Worm (Caenorhabditis elegans) whole organism, L4 larva: Measurements from ENCODE around the gene Y39A1A.3.
A peak's percentile ranks its signal among the peaks of the same experiment; 100 is the strongest.

ENCODE experiments used
- D1046.2 ChIP-seq: fragments of 200-800 bp; sonication (Bioruptor generic); IDR thresholded peaks from 2 replicates; pipeline ENCODE4 v1.3.6; 2022; ENCODE audit warnings: missing genetic modification characterization, missing compliant biosample characterization
- F44E2.7 ChIP-seq: fragments of 200-800 bp; sonication (Bioruptor generic); IDR thresholded peaks from 2 replicates; pipeline ENCODE4 v2.1.2; 2022; ENCODE audit warnings: missing genetic modification characterization, missing compliant biosample characterization
- F49E8.2 ChIP-seq: sonication (generic microtip); optimal IDR thresholded peaks from 2 replicates; lab custom pipeline; 2016; ENCODE audit warnings: missing compliant biosample characterization, mild to moderate bottlenecking, missing genetic modification characterization, borderline replicate concordance
- R02D3.7 ChIP-seq: fragments of 150-350 bp; sonication (generic microtip); optimal IDR thresholded peaks from 3 replicates; lab custom pipeline; 2014; ENCODE audit warnings: missing biosample characterization, missing genetic modification characterization
- T20F7.1 ChIP-seq: fragments of 200-800 bp; sonication (Bioruptor generic); optimal IDR thresholded peaks from 2 replicates; lab custom pipeline; 2018; ENCODE audit warnings: mild to moderate bottlenecking, missing genetic modification characterization, missing compliant biosample characterization
- Y105C5A.15 ChIP-seq: fragments of 200-800 bp; sonication (Bioruptor generic); IDR thresholded peaks from 2 replicates; pipeline ENCODE4 v1.3.6; 2022; ENCODE audit warnings: missing genetic modification characterization, missing compliant biosample characterization
- Y5F2A.4 ChIP-seq: fragments of 200-800 bp; sonication (Bioruptor generic); optimal IDR thresholded peaks from 2 replicates; lab custom pipeline; 2018; ENCODE audit warnings: mild to moderate bottlenecking, missing genetic modification characterization, missing compliant biosample characterization
- ZK546.5 ChIP-seq, 2 experiments: sonication (generic microtip); optimal IDR thresholded peaks; 2 replicates each; lab custom pipeline; 2017; ENCODE audit warnings: missing biosample characterization in 2 of 2, missing genetic modification characterization in 2 of 2
- aly-2 ChIP-seq: sonication (generic microtip); optimal IDR thresholded peaks from 2 replicates; lab custom pipeline; 2018; ENCODE audit warnings: missing biosample characterization, missing genetic modification characterization
- ama-1 ChIP-seq: fragments of 150-350 bp; optimal IDR thresholded peaks from 2 replicates; lab custom pipeline; 2014; ENCODE audit warnings: inconsistent platforms, mixed read lengths
- arid-1 ChIP-seq: fragments of 200-800 bp; sonication (Bioruptor generic); conservative IDR thresholded peaks from 2 replicates; pipeline ENCODE4 v1.3.6; 2022; ENCODE audit warnings: missing genetic modification reagents, missing genetic modification characterization, missing compliant biosample characterization
- ceh-20 ChIP-seq: fragments of 200-800 bp; sonication (Bioruptor generic); IDR thresholded peaks from 2 replicates; pipeline ENCODE4 v1.3.6; 2022; ENCODE audit warnings: missing genetic modification reagents, missing genetic modification characterization, missing compliant biosample characterization
- ceh-28 ChIP-seq: fragments of 150-350 bp; optimal IDR thresholded peaks from 2 replicates; lab custom pipeline; 2014; ENCODE audit warnings: missing biosample characterization, missing genetic modification reagents, missing genetic modification characterization
- ceh-32 ChIP-seq: sonication (generic microtip); optimal IDR thresholded peaks from 2 replicates; lab custom pipeline; 2016; ENCODE audit warnings: mild to moderate bottlenecking, missing genetic modification characterization, missing compliant biosample characterization; ENCODE audit not compliant: poor library complexity
- daf-12 ChIP-seq: fragments of 150-350 bp; optimal IDR thresholded peaks from 2 replicates; lab custom pipeline; 2014; ENCODE audit warnings: missing biosample characterization, missing genetic modification reagents, missing genetic modification characterization
- daf-8 ChIP-seq: fragments of 200-800 bp; sonication (Bioruptor generic); IDR thresholded peaks from 2 replicates; pipeline ENCODE4 v1.3.6; 2022; ENCODE audit warnings: missing genetic modification characterization, missing compliant biosample characterization
- dmd-6 ChIP-seq: fragments of 200-800 bp; sonication (Bioruptor generic); IDR thresholded peaks from 2 replicates; pipeline ENCODE4 v1.3.6; 2022; ENCODE audit warnings: missing genetic modification reagents, missing genetic modification characterization, missing compliant biosample characterization
- dmd-8 ChIP-seq: fragments of 200-800 bp; sonication (Bioruptor generic); IDR thresholded peaks from 2 replicates; pipeline ENCODE4 v1.3.6; 2022; ENCODE audit warnings: missing genetic modification characterization, missing compliant biosample characterization
- duxl-1 ChIP-seq: sonication (generic microtip); optimal IDR thresholded peaks from 2 replicates; lab custom pipeline; 2016; ENCODE audit warnings: mild to moderate bottlenecking, missing genetic modification characterization, moderate library complexity, missing compliant biosample characterization; ENCODE audit not compliant: poor library complexity
- fos-1 ChIP-seq: fragments of 150-350 bp; optimal IDR thresholded peaks from 2 replicates; lab custom pipeline; 2014; ENCODE audit warnings: missing biosample characterization, missing genetic modification characterization
- gei-8 ChIP-seq: fragments of 200-800 bp; sonication (Bioruptor generic); optimal IDR thresholded peaks from 2 replicates; lab custom pipeline; 2018; ENCODE audit warnings: mild to moderate bottlenecking, missing genetic modification characterization, missing compliant biosample characterization
- hlh-30 ChIP-seq: sonication (generic microtip); optimal IDR thresholded peaks from 2 replicates; lab custom pipeline; 2017; ENCODE audit warnings: antibody characterized with exemption, mild to moderate bottlenecking, missing genetic modification characterization, missing compliant biosample characterization; ENCODE audit not compliant: insufficient read depth
- jun-1 ChIP-seq: fragments of 150-350 bp; optimal IDR thresholded peaks from 2 replicates; lab custom pipeline; 2014; ENCODE audit warnings: missing biosample characterization, missing genetic modification reagents, missing genetic modification characterization
- lin-1 ChIP-seq: fragments of 200-800 bp; sonication (Bioruptor generic); IDR thresholded peaks from 2 replicates; pipeline ENCODE4 v1.3.6; 2022; ENCODE audit warnings: missing genetic modification reagents, missing genetic modification characterization, missing compliant biosample characterization
- lin-13 ChIP-seq: fragments of 150-350 bp; optimal IDR thresholded peaks from 2 replicates; lab custom pipeline; 2014; ENCODE audit warnings: missing biosample characterization, missing genetic modification reagents, missing genetic modification characterization
- lin-15B ChIP-seq: fragments of 150-350 bp; sonication (generic microtip); optimal IDR thresholded peaks from 3 replicates; lab custom pipeline; 2014; ENCODE audit warnings: missing biosample characterization, missing genetic modification characterization
- lin-38 ChIP-seq: fragments of 200-800 bp; sonication (Bioruptor generic); IDR thresholded peaks from 2 replicates; pipeline ENCODE4 v1.3.6; 2022; ENCODE audit warnings: missing genetic modification reagents, missing genetic modification characterization, missing compliant biosample characterization
- lin-39 ChIP-seq: fragments of 150-350 bp; optimal IDR thresholded peaks from 2 replicates; lab custom pipeline; 2014; ENCODE audit warnings: missing biosample characterization, missing genetic modification reagents, missing genetic modification characterization
- lir-3 ChIP-seq: sonication (generic microtip); optimal IDR thresholded peaks from 2 replicates; lab custom pipeline; 2016; ENCODE audit warnings: mild to moderate bottlenecking, missing genetic modification characterization, missing compliant biosample characterization
- lsy-2 ChIP-seq, 2 experiments: fragments of 150-350 bp in 1 of 2; sonication (generic microtip) in 1 of 2; optimal IDR thresholded peaks; 2 replicates each; lab custom pipeline; 2014 to 2017; ENCODE audit warnings: missing biosample characterization in 2 of 2, missing genetic modification characterization in 2 of 2
- madf-5 ChIP-seq, 2 experiments: fragments of 200-800 bp; sonication (Bioruptor generic); IDR thresholded peaks; 2 replicates each; pipeline ENCODE4 v1.3.6; 2022; ENCODE audit warnings: missing compliant biosample characterization in 2 of 2, missing genetic modification characterization in 2 of 2
- madf-9 ChIP-seq: fragments of 200-800 bp; sonication (Bioruptor generic); conservative IDR thresholded peaks from 2 replicates; pipeline ENCODE4 v1.3.6; 2022; ENCODE audit warnings: missing genetic modification reagents, missing genetic modification characterization, missing compliant biosample characterization
- mdt-29 ChIP-seq: fragments of 200-800 bp; sonication (Bioruptor generic); IDR thresholded peaks from 2 replicates; pipeline ENCODE4 v1.3.6; 2022; ENCODE audit warnings: missing genetic modification reagents, missing genetic modification characterization, missing compliant biosample characterization
- mep-1 ChIP-seq: fragments of 150-350 bp; sonication (generic microtip); optimal IDR thresholded peaks from 3 replicates; lab custom pipeline; 2014; ENCODE audit warnings: missing biosample characterization, missing genetic modification characterization
- mxl-3 ChIP-seq: fragments of 200-800 bp; sonication (Bioruptor generic); optimal IDR thresholded peaks from 2 replicates; lab custom pipeline; 2018; ENCODE audit warnings: mild to moderate bottlenecking, missing genetic modification characterization, missing compliant biosample characterization
- nhr-10 ChIP-seq: fragments of 150-350 bp; optimal IDR thresholded peaks from 2 replicates; lab custom pipeline; 2014; ENCODE audit warnings: missing biosample characterization, missing genetic modification characterization
- nhr-11 ChIP-seq: fragments of 150-350 bp; optimal IDR thresholded peaks from 2 replicates; lab custom pipeline; 2014; ENCODE audit warnings: missing biosample characterization, missing genetic modification characterization
- nhr-28 ChIP-seq: fragments of 150-350 bp; optimal IDR thresholded peaks from 2 replicates; lab custom pipeline; 2014; ENCODE audit warnings: missing biosample characterization, missing genetic modification characterization
- nhr-41 ChIP-seq: fragments of 200-800 bp; sonication (Bioruptor generic); IDR thresholded peaks from 2 replicates; pipeline ENCODE4 v1.3.6; 2022; ENCODE audit warnings: missing genetic modification reagents, missing genetic modification characterization, missing compliant biosample characterization
- nhr-48 ChIP-seq: sonication (generic microtip); optimal IDR thresholded peaks from 2 replicates; lab custom pipeline; 2016; ENCODE audit warnings: mild to moderate bottlenecking, missing genetic modification characterization, missing compliant biosample characterization
- nhr-76 ChIP-seq: fragments of 150-350 bp; optimal IDR thresholded peaks from 2 replicates; lab custom pipeline; 2014; ENCODE audit warnings: missing biosample characterization, missing genetic modification characterization
- pqm-1 ChIP-seq: sonication (generic microtip); optimal IDR thresholded peaks from 2 replicates; lab custom pipeline; 2017; ENCODE audit warnings: missing biosample characterization, missing genetic modification characterization
- rbr-2 ChIP-seq: sonication (generic microtip); optimal IDR thresholded peaks from 2 replicates; lab custom pipeline; 2016; ENCODE audit warnings: missing genotype, missing genetic modification characterization, missing compliant biosample characterization
- saeg-2 ChIP-seq: fragments of 200-800 bp; sonication (Bioruptor generic); IDR thresholded peaks from 2 replicates; pipeline ENCODE4 v1.3.6; 2022; ENCODE audit warnings: missing genetic modification reagents, missing genetic modification characterization, missing compliant biosample characterization
- skn-1 ChIP-seq: fragments of 150-350 bp; optimal IDR thresholded peaks from 2 replicates; lab custom pipeline; 2014; ENCODE audit warnings: missing biosample characterization, missing genetic modification characterization
- snpc-1.2 ChIP-seq: fragments of 200-800 bp; sonication (Bioruptor generic); IDR thresholded peaks from 2 replicates; pipeline ENCODE4 v1.3.6; 2022; ENCODE audit warnings: missing genetic modification reagents, missing genetic modification characterization, missing compliant biosample characterization
- unc-130 ChIP-seq: sonication (generic microtip); optimal IDR thresholded peaks from 2 replicates; lab custom pipeline; 2016; ENCODE audit warnings: missing genetic modification reagents, missing genetic modification characterization, missing compliant biosample characterization
- vab-7 ChIP-seq: fragments of 200-800 bp; sonication (Bioruptor generic); IDR thresholded peaks from 2 replicates; pipeline ENCODE4 v1.3.6; 2022; ENCODE audit warnings: missing genetic modification reagents, missing genetic modification characterization, missing compliant biosample characterization
- zfp-3 ChIP-seq: fragments of 200-800 bp; sonication (Bioruptor generic); conservative IDR thresholded peaks from 2 replicates; pipeline ENCODE4 v1.3.6; 2022; ENCODE audit warnings: missing genetic modification reagents, missing genetic modification characterization, missing compliant biosample characterization
- zip-2 ChIP-seq: fragments of 150-350 bp; optimal IDR thresholded peaks from 2 replicates; lab custom pipeline; 2014; ENCODE audit warnings: missing biosample characterization, missing genetic modification characterization
- ztf-7 ChIP-seq: fragments of 150-350 bp; optimal IDR thresholded peaks from 2 replicates; lab custom pipeline; 2014; ENCODE audit warnings: missing biosample characterization, missing genetic modification characterization

The Y39A1A.3 gene

DNA sequence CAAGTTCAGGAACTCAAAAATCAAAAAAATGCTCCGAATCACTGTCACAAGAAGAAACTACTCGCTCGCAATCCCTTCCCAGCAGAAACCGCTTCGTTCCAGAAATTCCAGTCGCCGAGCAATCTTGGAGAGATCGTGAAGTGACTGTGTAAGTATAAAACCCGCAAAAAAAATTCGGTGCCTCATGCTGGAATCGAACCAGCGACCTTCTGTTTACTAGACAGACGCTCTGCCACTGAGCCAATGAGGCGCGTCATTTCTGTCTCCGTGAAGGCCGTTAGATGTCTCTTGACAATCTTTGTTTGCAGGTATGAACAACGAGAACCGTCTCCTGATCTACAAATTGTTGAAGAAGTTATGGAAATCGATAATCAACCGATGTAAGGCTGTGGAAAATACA, 28.3 kb upstream of the Y39A1A.3 start (continued):
- TF ChIP-seq daf-12 (no peak), duxl-1 (tag; lab: Kevin White, UChicago) (peak; percentile 57), lin-15B (no peak), skn-1 (tag; lab: Kevin White, UChicago) (no peak), lin-1 (GFP tag; lab: Robert Waterston, UW) (peak; percentile 64; the same call in 1 of the 2 replicates), lin-39 (tag; lab: Kevin White, UChicago) (no peak), zip-2 (no peak), T20F7.1 (no peak), madf-9 (GFP tag; lab: Robert Waterston, UW) (peak; percentile 71), ZK546.5 (tag; optimal IDR thresholded peaks at IDR 0.05; lab: Kevin White, UChicago) (no peak), F49E8.2 (peak; percentile 66), lin-38 (peak; percentile 81), zfp-3 (GFP tag; lab: Robert Waterston, UW) (0 out of 2 replicates have a peak, but pooled peaks have one; percentile 27), pqm-1 (tag; lab: Kevin White, UChicago) (no peak), unc-130 (GFP tag; lab: Kevin White, UChicago) (peak; percentile 44), fos-1 (tag; lab: Kevin White, UChicago) (no peak), nhr-28 (no peak), aly-2 (tag; lab: Kevin White, UChicago) (no peak), nhr-41 (GFP tag; lab: Robert Waterston, UW) (0 out of 2 replicates have a peak, but pooled peaks have one; percentile 53), R02D3.7 (tag; lab: Kevin White, UChicago) (no peak), nhr-10 (tag; lab: Kevin White, UChicago) (no peak), lin-13 (GFP tag; lab: Kevin White, UChicago) (peak; percentile 69), hlh-30 (tag; lab: Kevin White, UChicago) (peak; percentile 22), mdt-29 (GFP tag; lab: Robert Waterston, UW) (peak; percentile 59; the same call in 1 of the 2 replicates), gei-8 (GFP tag; lab: Kevin White, UChicago) (peak; percentile 30), ama-1 (lab: Kevin White, UChicago) (peak; percentile 22), rbr-2 (peak; percentile 48), nhr-48 (tag; lab: Kevin White, UChicago) (peak; percentile 23), saeg-2 (GFP tag; lab: Robert Waterston, UW) (no peak), daf-8 (GFP tag; lab: Robert Waterston, UW) (0 out of 2 replicates have a peak, but pooled peaks have one; percentile 24), dmd-8 (GFP tag; lab: Robert Waterston, UW) (peak; percentile 94), madf-5 (GFP tag; IDR thresholded peaks at IDR 0.05; lab: Robert Waterston, UW) (peak; percentile 69 to 94; a peak in 3 of 4 replicates), F44E2.7 (GFP tag; lab: Robert Waterston, UW) (peak; percentile 97), Y5F2A.4 (GFP tag; lab: Kevin White, UChicago) (no peak), mxl-3 (GFP tag; lab: Kevin White, UChicago) (peak; percentile 20), arid-1 (peak; percentile 95), ceh-20 (GFP tag; lab: Robert Waterston, UW) (peak; percentile 68), lsy-2 (tag; optimal IDR thresholded peaks at IDR 0.05; lab: Kevin White, UChicago) (peak in 1 of 2 experiments; percentile 46), nhr-11 (tag; lab: Kevin White, UChicago) (no peak), snpc-1.2 (GFP tag; lab: Robert Waterston, UW) (peak; percentile 69; the same call in 1 of the 2 replicates), vab-7 (GFP tag; lab: Robert Waterston, UW) (peak; percentile 94), ceh-28 (no peak), nhr-76 (tag; lab: Kevin White, UChicago) (no peak), Y105C5A.15 (GFP tag; lab: Robert Waterston, UW) (0 out of 2 replicates have a peak, but pooled peaks have one; percentile 48), ztf-7 (tag; lab: Kevin White, UChicago) (no peak), lir-3 (peak; percentile 62), dmd-6 (GFP tag; lab: Robert Waterston, UW) (peak; percentile 46; the same call in 1 of the 2 replicates), D1046.2 (GFP tag; lab: Robert Waterston, UW) (peak; percentile 89), ceh-32 (tag; lab: Kevin White, UChicago) (no peak), jun-1 (tag; lab: Kevin White, UChicago) (no peak), mep-1 (peak; percentile 4)
